Worm (Caenorhabditis elegans) whole organism, L4 larva: ENCODE measurements around the gene fbxb-114.

Experiments used
- ces-1 ChIP-seq: fragments of 150-350 bp; sonication (generic microtip); optimal IDR thresholded peaks from 4 replicates; lab custom pipeline; 2014; ENCODE audit warnings: missing biosample characterization, missing genetic modification reagents, missing genetic modification characterization
- hlh-11 ChIP-seq: fragments of 200-800 bp; sonication (Bioruptor generic); optimal IDR thresholded peaks from 2 replicates; lab custom pipeline; 2018; ENCODE audit warnings: mild to moderate bottlenecking, missing genetic modification characterization, missing compliant biosample characterization
- lim-7 ChIP-seq: fragments of 200-800 bp; sonication (Bioruptor generic); IDR thresholded peaks from 2 replicates; pipeline ENCODE4 v1.3.6; 2022; ENCODE audit warnings: missing genetic modification characterization, missing compliant biosample characterization
- lin-1 ChIP-seq: fragments of 200-800 bp; sonication (Bioruptor generic); IDR thresholded peaks from 2 replicates; pipeline ENCODE4 v1.3.6; 2022; ENCODE audit warnings: missing genetic modification reagents, missing genetic modification characterization, missing compliant biosample characterization
- lir-3 ChIP-seq: sonication (generic microtip); optimal IDR thresholded peaks from 2 replicates; lab custom pipeline; 2016; ENCODE audit warnings: mild to moderate bottlenecking, missing genetic modification characterization, missing compliant biosample characterization
- mdt-29 ChIP-seq: fragments of 200-800 bp; sonication (Bioruptor generic); IDR thresholded peaks from 2 replicates; pipeline ENCODE4 v1.3.6; 2022; ENCODE audit warnings: missing genetic modification reagents, missing genetic modification characterization, missing compliant biosample characterization
- rbr-2 ChIP-seq: sonication (generic microtip); optimal IDR thresholded peaks from 2 replicates; lab custom pipeline; 2016; ENCODE audit warnings: missing genotype, missing genetic modification characterization, missing compliant biosample characterization
- skn-1 ChIP-seq: fragments of 150-350 bp; optimal IDR thresholded peaks from 2 replicates; lab custom pipeline; 2014; ENCODE audit warnings: missing biosample characterization, missing genetic modification characterization
- snpc-4 ChIP-seq: fragments of 150-350 bp; optimal IDR thresholded peaks from 2 replicates; lab custom pipeline; 2014; ENCODE audit warnings: missing biosample characterization, missing genetic modification characterization

DNA sequence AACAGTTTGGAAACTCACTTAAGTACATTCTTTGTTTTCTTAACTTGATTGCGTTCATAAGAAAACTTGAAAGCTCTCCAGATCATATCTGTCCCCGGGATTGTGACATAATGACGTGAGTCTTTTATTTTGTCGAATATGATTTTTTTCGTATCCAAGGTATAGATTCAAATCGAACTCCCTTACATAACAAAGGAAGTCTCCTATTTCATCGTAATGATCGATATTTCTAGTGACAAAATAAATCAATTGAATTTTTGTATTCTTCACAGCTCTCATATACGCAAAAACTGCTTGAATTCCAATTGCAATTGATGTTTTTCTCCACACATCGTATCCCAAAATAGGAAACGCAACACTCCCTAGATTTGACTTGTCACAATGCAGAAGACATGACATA is 19.0 kb upstream of the fbxb-114 start:
- TF ChIP-seq lin-1 (no peak), lim-7 (GFP tag; lab: Robert Waterston, UW) (no peak), lir-3 (no peak), hlh-11 (no peak), rbr-2 (no peak), snpc-4 (tag; lab: Kevin White, UChicago) (no peak), skn-1 (tag; lab: Kevin White, UChicago) (no peak), mdt-29 (no peak), ces-1 (GFP tag; lab: Kevin White, UChicago) (no peak)
